Fruit fly (Drosophila melanogaster) whole organism, embryonic: ENCODE measurements around the gene Tsp29Fa.

Source experiments
- Aef1 ChIP-seq: fragments of 200-800 bp; sonication (Bioruptor generic); IDR thresholded peaks from 3 replicates; pipeline ENCODE4 v1.3.6; 2022; ENCODE audit warnings: missing biosample characterization, missing genetic modification characterization
- CG10431 ChIP-seq: fragments of 200-800 bp; sonication (Bioruptor generic); optimal IDR thresholded peaks from 3 replicates; lab custom pipeline; 2018; ENCODE audit warnings: missing biosample characterization, mild to moderate bottlenecking, missing genetic modification characterization
- CG10565 ChIP-seq: fragments of 200-800 bp; sonication (Bioruptor generic); optimal IDR thresholded peaks from 3 replicates; lab custom pipeline; 2016; ENCODE audit warnings: missing biosample characterization, mild to moderate bottlenecking, missing genetic modification characterization
- CG11398 ChIP-seq: fragments of 200-800 bp; sonication (Bioruptor generic); optimal IDR thresholded peaks from 2 replicates; lab custom pipeline; 2016; ENCODE audit warnings: missing biosample characterization, missing genetic modification characterization
- CG12219 ChIP-seq: fragments of 200-800 bp; sonication (Bioruptor generic); optimal IDR thresholded peaks from 3 replicates; lab custom pipeline; 2018; ENCODE audit warnings: missing biosample characterization, mild to moderate bottlenecking, missing genetic modification characterization
- CG12942 ChIP-seq: fragments of 200-800 bp; sonication (Bioruptor generic); optimal IDR thresholded peaks from 3 replicates; lab custom pipeline; 2016; ENCODE audit warnings: missing biosample characterization, missing genetic modification characterization
- CG1529 ChIP-seq: fragments of 200-800 bp; sonication (Bioruptor generic); optimal IDR thresholded peaks from 3 replicates; lab custom pipeline; 2018; ENCODE audit warnings: missing biosample characterization, missing genetic modification characterization
- CG1602 ChIP-seq: fragments of 200-800 bp; sonication (Bioruptor generic); optimal IDR thresholded peaks from 3 replicates; lab custom pipeline; 2016; ENCODE audit warnings: missing biosample characterization, missing genetic modification characterization
- CG17328 ChIP-seq: fragments of 200-800 bp; sonication (Bioruptor generic); IDR thresholded peaks from 2 replicates; pipeline ENCODE4 v1.3.6; 2022; ENCODE audit warnings: missing biosample characterization, missing genetic modification characterization
- CG17912 ChIP-seq: fragments of 200-800 bp; sonication (Bioruptor generic); optimal IDR thresholded peaks from 2 replicates; lab custom pipeline; 2018; ENCODE audit warnings: missing biosample characterization, mild to moderate bottlenecking, missing genetic modification characterization
- CG1792 ChIP-seq: fragments of 200-800 bp; sonication (Bioruptor generic); optimal IDR thresholded peaks from 2 replicates; lab custom pipeline; 2016; ENCODE audit warnings: missing biosample characterization, missing genetic modification characterization
- CG18599 ChIP-seq: fragments of 200-800 bp; sonication (Bioruptor generic); optimal IDR thresholded peaks from 3 replicates; lab custom pipeline; 2017; ENCODE audit warnings: missing biosample characterization, missing genetic modification characterization, mild to moderate bottlenecking, moderate library complexity, missing genetic modification reagents
- CG2202 ChIP-seq: fragments of 200-800 bp; sonication (Bioruptor generic); optimal IDR thresholded peaks from 2 replicates; lab custom pipeline; 2018; ENCODE audit warnings: missing biosample characterization, mild to moderate bottlenecking, missing genetic modification characterization
- CG2712 ChIP-seq: fragments of 200-800 bp; optimal IDR thresholded peaks from 3 replicates; lab custom pipeline; 2019; ENCODE audit warnings: missing biosample characterization, mild to moderate bottlenecking, missing genetic modification characterization, moderate library complexity
- CG30431 ChIP-seq: fragments of 200-800 bp; sonication (Bioruptor generic); optimal IDR thresholded peaks from 2 replicates; lab custom pipeline; 2017; ENCODE audit warnings: missing biosample characterization, missing genetic modification characterization
- CG31365 ChIP-seq: fragments of 200-800 bp; sonication (Bioruptor generic); optimal IDR thresholded peaks from 2 replicates; lab custom pipeline; 2018; ENCODE audit warnings: missing biosample characterization, mild to moderate bottlenecking, missing genetic modification characterization
- CG32767 ChIP-seq: fragments of 200-800 bp; sonication (Bioruptor generic); IDR thresholded peaks from 2 replicates; pipeline ENCODE4 v1.3.6; 2022; ENCODE audit warnings: missing biosample characterization, missing genetic modification characterization
- CG5180 ChIP-seq: fragments of 200-800 bp; sonication (Bioruptor generic); optimal IDR thresholded peaks from 3 replicates; lab custom pipeline; 2017; ENCODE audit warnings: missing biosample characterization, missing genetic modification characterization, mild to moderate bottlenecking, moderate library complexity, missing genetic modification reagents
- CG7928 ChIP-seq: fragments of 200-800 bp; sonication (Bioruptor generic); optimal IDR thresholded peaks from 2 replicates; lab custom pipeline; 2017; ENCODE audit warnings: missing biosample characterization, mild to moderate bottlenecking, missing genetic modification characterization
- CG8281 ChIP-seq: fragments of 200-800 bp; sonication (Bioruptor generic); optimal IDR thresholded peaks from 2 replicates; lab custom pipeline; 2018; ENCODE audit warnings: missing biosample characterization, mild to moderate bottlenecking, missing genetic modification characterization, moderate library complexity
- CG8388 ChIP-seq: fragments of 200-800 bp; sonication (Bioruptor generic); optimal IDR thresholded peaks from 2 replicates; lab custom pipeline; 2019; ENCODE audit warnings: missing biosample characterization, mild to moderate bottlenecking, missing genetic modification characterization, moderate library complexity
- Chrac-16 ChIP-seq: fragments of 200-800 bp; sonication (Bioruptor generic); optimal IDR thresholded peaks from 3 replicates; lab custom pipeline; 2016; ENCODE audit warnings: missing biosample characterization, missing genetic modification characterization
- D ChIP-seq, 2 experiments: fragments of 200-800 bp in 1 of 2; fragments of >200 bp in 1 of 2; sonication (Bioruptor generic) in 1 of 2; optimal IDR thresholded peaks; 2 replicates in 1 of 2; 3 replicates in 1 of 2; lab custom pipeline; 2017; ENCODE audit warnings: mild to moderate bottlenecking in 1 of 2, missing biosample characterization in 1 of 2, missing genetic modification characterization in 1 of 2, missing genetic modification reagents in 1 of 2
- Dip2 ChIP-seq: fragments of 200-800 bp; sonication (Bioruptor generic); IDR thresholded peaks from 2 replicates; pipeline ENCODE4 v1.3.6; 2022; ENCODE audit warnings: missing biosample characterization, missing genetic modification characterization
- Doc2 ChIP-seq: fragments of 200-800 bp; sonication (Bioruptor generic); IDR thresholded peaks from 2 replicates; pipeline ENCODE4 v1.3.6; 2022; ENCODE audit warnings: missing biosample characterization, missing genetic modification characterization
- E2f2 ChIP-seq: fragments of 200-800 bp; sonication (Bioruptor generic); IDR thresholded peaks from 2 replicates; pipeline ENCODE4 v1.3.6; 2022; ENCODE audit warnings: missing biosample characterization, missing genetic modification characterization
- Hr51 ChIP-seq, 2 experiments: fragments of 200-800 bp; sonication (Bioruptor generic); optimal IDR thresholded peaks; 2 replicates in 1 of 2; 3 replicates in 1 of 2; lab custom pipeline; 2016 to 2018; ENCODE audit warnings: missing biosample characterization in 2 of 2, missing genetic modification characterization in 2 of 2, mild to moderate bottlenecking in 1 of 2, moderate library complexity in 1 of 2
- Mrtf ChIP-seq: fragments of 200-800 bp; sonication (Bioruptor generic); IDR thresholded peaks from 3 replicates; pipeline ENCODE4 v1.3.6; 2022; ENCODE audit warnings: missing biosample characterization, missing genetic modification characterization
- Nf-YB ChIP-seq: fragments of 200-800 bp; sonication (Bioruptor generic); optimal IDR thresholded peaks from 3 replicates; lab custom pipeline; 2019; ENCODE audit warnings: missing biosample characterization, mild to moderate bottlenecking, missing genetic modification characterization, moderate library complexity
- Nf-YC ChIP-seq: fragments of 200-800 bp; optimal IDR thresholded peaks from 3 replicates; lab custom pipeline; 2019; ENCODE audit warnings: missing biosample characterization, mild to moderate bottlenecking, missing genetic modification characterization, moderate library complexity
- Optix ChIP-seq: fragments of 200-800 bp; sonication (Bioruptor generic); IDR thresholded peaks from 3 replicates; pipeline ENCODE4 v1.3.6; 2022; ENCODE audit warnings: missing biosample characterization, missing genetic modification characterization
- Poxn ChIP-seq: fragments of 200-800 bp; sonication (Bioruptor generic); IDR thresholded peaks from 2 replicates; pipeline ENCODE4 v1.3.6; 2022; ENCODE audit warnings: missing biosample characterization, missing genetic modification characterization
- Sry-δ ChIP-seq: fragments of 200-800 bp; sonication (Bioruptor generic); optimal IDR thresholded peaks from 2 replicates; lab custom pipeline; 2016; ENCODE audit warnings: missing biosample characterization, missing genetic modification characterization
- chif ChIP-seq, 2 experiments: fragments of 200-800 bp; sonication (Bioruptor generic); optimal IDR thresholded peaks; 3 replicates each; lab custom pipeline; 2016; ENCODE audit warnings: missing biosample characterization in 2 of 2, missing genetic modification characterization in 2 of 2
- chm ChIP-seq: fragments of 200-800 bp; sonication (Bioruptor generic); IDR thresholded peaks from 2 replicates; pipeline ENCODE4 v1.3.6; 2022; ENCODE audit warnings: missing biosample characterization, missing genetic modification characterization
- ci ChIP-seq: fragments of 200-800 bp; sonication (Bioruptor generic); IDR thresholded peaks from 3 replicates; pipeline ENCODE4 v1.3.6; 2022; ENCODE audit warnings: missing biosample characterization, missing genetic modification characterization
- crol ChIP-seq: fragments of 200-800 bp; sonication (Bioruptor generic); IDR thresholded peaks from 2 replicates; pipeline ENCODE4 v1.3.6; 2022; ENCODE audit warnings: missing biosample characterization, missing genetic modification characterization
- fd3F ChIP-seq: fragments of 200-800 bp; sonication (Bioruptor generic); optimal IDR thresholded peaks from 2 replicates; lab custom pipeline; 2018; ENCODE audit warnings: missing biosample characterization, mild to moderate bottlenecking, missing genetic modification characterization, moderate library complexity
- fd64A ChIP-seq: fragments of 200-800 bp; sonication (Bioruptor generic); optimal IDR thresholded peaks from 3 replicates; lab custom pipeline; 2018; ENCODE audit warnings: missing biosample characterization, mild to moderate bottlenecking, missing genetic modification characterization
- lmd ChIP-seq: fragments of 200-800 bp; sonication (Bioruptor generic); IDR thresholded peaks from 2 replicates; pipeline ENCODE4 v1.3.6; 2022; ENCODE audit warnings: missing biosample characterization, missing genetic modification characterization
- pfk ChIP-seq: fragments of 200-800 bp; sonication (Bioruptor generic); optimal IDR thresholded peaks from 2 replicates; lab custom pipeline; 2018; ENCODE audit warnings: missing biosample characterization, mild to moderate bottlenecking, missing genetic modification characterization, moderate library complexity
- pum ChIP-seq: fragments of 200-800 bp; sonication (Bioruptor generic); optimal IDR thresholded peaks from 2 replicates; lab custom pipeline; 2016; ENCODE audit warnings: missing biosample characterization, missing genetic modification characterization
- sima ChIP-seq: fragments of 200-800 bp; sonication (Bioruptor generic); optimal IDR thresholded peaks from 2 replicates; lab custom pipeline; 2016; ENCODE audit warnings: missing biosample characterization, missing genetic modification characterization
- so ChIP-seq: fragments of 200-800 bp; sonication (Bioruptor generic); IDR thresholded peaks from 3 replicates; pipeline ENCODE4 v1.3.6; 2022; ENCODE audit warnings: missing biosample characterization, missing genetic modification characterization
- sr ChIP-seq: fragments of 200-800 bp; sonication (Bioruptor generic); IDR thresholded peaks from 3 replicates; pipeline ENCODE4 v1.3.6; 2022; ENCODE audit warnings: missing biosample characterization, missing genetic modification characterization
- vnd ChIP-seq: fragments of 200-800 bp; sonication (Bioruptor generic); IDR thresholded peaks from 3 replicates; pipeline ENCODE4 v1.3.6; 2022; ENCODE audit warnings: missing biosample characterization, missing genetic modification characterization; ENCODE audit not compliant: partially characterized antibody
- zfh2 ChIP-seq: fragments of 200-800 bp; sonication (Bioruptor generic); optimal IDR thresholded peaks from 2 replicates; lab custom pipeline; 2016; ENCODE audit warnings: missing biosample characterization, missing genetic modification characterization

Tsp29Fa gene

dm6 chr2L:8980359-8980758, 46.6 kb downstream of the Tsp29Fa start, which contains the start of gene CG18662:
CG18662 (plus strand) TSS chr2L:8980659.
- TF ChIP-seq Aef1 (GFP tag; lab: Robert Waterston, UW) (no peak), CG17912 (GFP tag; lab: Kevin White, UChicago) (no peak), Sry-δ (GFP tag; lab: Kevin White, UChicago) (no peak), sima (GFP tag; lab: Kevin White, UChicago) (no peak), CG30431 (GFP tag; lab: Kevin White, UChicago) (no peak), Doc2 (GFP tag; lab: Robert Waterston, UW) (no peak), fd64A (GFP tag; lab: Kevin White, UChicago) (no peak), CG5180 (GFP tag; lab: Kevin White, UChicago) (no peak), CG2712 (tag; lab: Kevin White, UChicago) (no peak)
- TF ChIP-seq, all 482 proteins: peak for 0

DNA sequence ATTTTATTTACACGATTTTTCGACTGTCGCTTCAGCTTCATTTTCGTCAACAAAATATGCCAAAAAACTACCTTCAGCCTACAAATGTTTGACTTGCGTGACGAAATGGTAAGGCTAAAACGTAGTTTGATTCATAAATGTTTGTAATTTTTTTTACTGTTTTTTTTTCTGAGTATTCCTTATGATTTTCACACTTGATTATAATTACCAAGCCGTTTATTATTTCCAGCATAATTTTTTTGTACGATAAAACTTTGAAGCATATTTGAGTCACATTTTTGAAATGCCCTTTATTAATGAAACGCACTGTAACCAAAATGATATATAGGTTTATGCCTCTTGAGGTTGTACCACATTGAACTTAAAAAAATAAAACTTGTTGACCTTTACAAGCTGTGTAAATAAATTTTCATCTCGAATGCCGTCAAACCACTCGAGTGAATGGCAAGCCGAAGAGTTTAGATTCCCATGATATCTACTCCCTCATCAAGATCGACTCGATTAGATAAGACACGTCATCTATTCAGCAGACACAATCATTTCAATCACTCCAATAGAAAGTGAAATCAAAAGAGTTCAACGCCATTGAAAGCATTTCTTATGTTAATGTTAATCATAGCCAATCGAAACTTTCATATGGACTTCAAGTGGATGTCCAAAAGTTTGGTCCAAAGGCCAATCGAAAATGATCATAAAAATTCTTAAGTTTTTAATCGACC, 49.0 kb downstream of the Tsp29Fa start:
- TF ChIP-seq CG2202 (no peak), Dip2 (GFP tag; lab: Robert Waterston, UW) (no peak), CG8281 (tag; lab: Kevin White, UChicago) (peak; percentile 44), CG12942 (GFP tag; lab: Kevin White, UChicago) (peak; percentile 6), chm (GFP tag; lab: Robert Waterston, UW) (no peak), so (GFP tag; lab: Robert Waterston, UW) (peak; percentile 70; the same call in 1 of the 3 replicates), pum (GFP tag; lab: Kevin White, UChicago) (no peak), CG32767 (GFP tag; lab: Robert Waterston, UW) (0 out of 2 replicates have a peak, but pooled peaks have one; percentile 27), CG1529 (GFP tag; lab: Kevin White, UChicago) (no peak), CG11398 (GFP tag; lab: Kevin White, UChicago) (no peak), CG18599 (GFP tag; lab: Kevin White, UChicago) (peak; percentile 44), chif (GFP tag; optimal IDR thresholded peaks at IDR 0.05; lab: Kevin White, UChicago) (peak in 1 of 2 experiments; percentile 43), D (optimal IDR thresholded peaks at IDR 0.05; lab: Kevin White, UChicago) (no peak), D (GFP tag; optimal IDR thresholded peaks at IDR 0.05; lab: Kevin White, UChicago) (no peak), Optix (GFP tag; lab: Robert Waterston, UW) (no peak), Sry-δ (GFP tag; lab: Kevin White, UChicago) (no peak), Nf-YB (GFP tag; lab: Kevin White, UChicago) (peak; percentile 11), CG7928 (peak; percentile 4), pfk (GFP tag; lab: Kevin White, UChicago) (no peak), CG10431 (no peak), sr (GFP tag; lab: Robert Waterston, UW) (no peak), Nf-YC (tag; lab: Kevin White, UChicago) (peak; percentile 11), CG1792 (GFP tag; lab: Kevin White, UChicago) (no peak), CG17328 (GFP tag; lab: Robert Waterston, UW) (peak; percentile 52), Mrtf (GFP tag; lab: Robert Waterston, UW) (peak; percentile 61; the same call in 1 of the 3 replicates), CG10565 (no peak), CG31365 (tag; lab: Kevin White, UChicago) (no peak), crol (GFP tag; lab: Robert Waterston, UW) (no peak), ci (GFP tag; lab: Robert Waterston, UW) (peak; percentile 62; the same call in 1 of the 3 replicates), E2f2 (GFP tag; lab: Robert Waterston, UW) (peak; percentile 54; the same call in 1 of the 2 replicates), Hr51 (GFP tag; optimal IDR thresholded peaks at IDR 0.05; lab: Kevin White, UChicago) (peak in 1 of 2 experiments; percentile 83), CG1602 (peak; percentile 28), CG12219 (GFP tag; lab: Kevin White, UChicago) (no peak), lmd (peak; percentile 62; the same call in 1 of the 2 replicates), Poxn (GFP tag; lab: Robert Waterston, UW) (no peak), zfh2 (GFP tag; lab: Kevin White, UChicago) (peak; percentile 21), CG8388 (peak; percentile 31), Chrac-16 (GFP tag; lab: Kevin White, UChicago) (peak; percentile 27), fd3F (GFP tag; lab: Kevin White, UChicago) (peak; percentile 45), vnd (GFP tag; lab: Robert Waterston, UW) (no peak)
